Fruit fly (Drosophila melanogaster): ENCODE data around the gene CG12535.

CG12535 gene

DNA sequence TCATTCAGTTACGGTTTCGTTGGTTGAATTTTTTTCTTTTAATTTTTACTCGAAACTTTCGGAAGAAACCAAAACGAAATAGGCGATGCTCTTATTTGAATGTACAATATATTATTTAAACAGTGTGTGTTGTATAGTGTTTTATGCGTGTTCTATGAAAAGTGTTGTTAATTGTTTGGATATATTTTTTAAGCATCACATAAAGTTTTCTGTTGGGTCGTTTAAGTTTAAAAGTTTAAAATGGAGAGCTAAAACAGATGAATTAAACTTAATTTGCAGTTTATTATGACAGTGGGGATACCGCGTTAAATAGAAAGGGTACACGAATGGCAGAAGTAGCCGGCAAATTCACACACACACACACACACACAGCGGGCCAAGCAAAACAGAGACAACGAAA, 58.9 kb downstream of the CG12535 start (continued):
- TF ChIP-seq grau (tag; optimal IDR thresholded peaks at IDR 0.05), result peak; percentile 43
- no peak for TF ChIP-seq Bteb2 (GFP tag; optimal IDR thresholded peaks at IDR 0.05)
- TF ChIP-seq Fer3 (tag; optimal IDR thresholded peaks at IDR 0.05), result no peak
- no peak for TF ChIP-seq ranshi (GFP tag; IDR thresholded peaks at IDR 0.05)
- TF ChIP-seq Kr (GFP tag; optimal IDR thresholded peaks at IDR 0.05), result no peak
- no peak for TF ChIP-seq CG3726 (GFP tag; IDR thresholded peaks at IDR 0.05)
- TF ChIP-seq NK7.1 (GFP tag; optimal IDR thresholded peaks at IDR 0.05), result no peak
- no peak for TF ChIP-seq bowl (GFP tag; IDR thresholded peaks at IDR 0.05)
- TF ChIP-seq HHEX (GFP tag; optimal IDR thresholded peaks at IDR 0.05), result peak; percentile 11
- peak; percentile 40 for TF ChIP-seq gem (tag; optimal IDR thresholded peaks at IDR 0.05)
- TF ChIP-seq CG7556 (GFP tag; optimal IDR thresholded peaks at IDR 0.05), result peak; percentile 14
- peak; percentile 8 for TF ChIP-seq CG15514 (GFP tag; optimal IDR thresholded peaks at IDR 0.05)
- no peak for TF ChIP-seq so (GFP tag; IDR thresholded peaks at IDR 0.05)
- no peak for TF ChIP-seq ttk (GFP tag; IDR thresholded peaks at IDR 0.05)
- TF ChIP-seq CG30431 (GFP tag; optimal IDR thresholded peaks at IDR 0.05), result no peak
- TF ChIP-seq Gsc (GFP tag; IDR thresholded peaks at IDR 0.05), result no peak
- TF ChIP-seq z (GFP tag; IDR thresholded peaks at IDR 0.05), result no peak
- TF ChIP-seq tna (GFP tag; IDR thresholded peaks at IDR 0.05; ENCODE audit: partially characterized antibody), result no peak
- no peak for TF ChIP-seq CG3847 (GFP tag; IDR thresholded peaks at IDR 0.05)
- TF ChIP-seq Gug (GFP tag; IDR thresholded peaks at IDR 0.05), result no peak
- TF ChIP-seq CG6813 (GFP tag; optimal IDR thresholded peaks at IDR 0.05), result no peak
- TF ChIP-seq E2f2 (GFP tag; IDR thresholded peaks at IDR 0.05), result no peak
- peak; percentile 62 for TF ChIP-seq row (GFP tag; IDR thresholded peaks at IDR 0.05)
- no peak for TF ChIP-seq vfl (GFP tag; optimal IDR thresholded peaks at IDR 0.05)
- peak; percentile 9 for TF ChIP-seq stwl (tag; optimal IDR thresholded peaks at IDR 0.05)
- TF ChIP-seq Nf-YA (GFP tag; IDR thresholded peaks at IDR 0.05), result no peak
- no peak for TF ChIP-seq sd (tag; optimal IDR thresholded peaks at IDR 0.05)
- TF ChIP-seq CG18599 (GFP tag; optimal IDR thresholded peaks at IDR 0.05), result peak; percentile 21
- TF ChIP-seq CG14014 (GFP tag; IDR thresholded peaks at IDR 0.05), result no peak
- no peak for TF ChIP-seq CG12659 (GFP tag; optimal IDR thresholded peaks at IDR 0.05)
- TF ChIP-seq CG33213 (GFP tag; optimal IDR thresholded peaks at IDR 0.05), result no peak
- no peak for TF ChIP-seq CG15011 (GFP tag; optimal IDR thresholded peaks at IDR 0.05)
- no peak for TF ChIP-seq CG10147 (GFP tag; optimal IDR thresholded peaks at IDR 0.05)
- peak; percentile 82 for TF ChIP-seq Ets65A (GFP tag)
- no peak for TF ChIP-seq luna (GFP tag; optimal IDR thresholded peaks at IDR 0.05)
- TF ChIP-seq CTCF (GFP tag; optimal IDR thresholded peaks at IDR 0.05), result no peak
- TF ChIP-seq CG11504 (tag; optimal IDR thresholded peaks at IDR 0.05), result peak; percentile 31
- TF ChIP-seq BtbVII (GFP tag; optimal IDR thresholded peaks at IDR 0.05), result peak; percentile 21
- TF ChIP-seq Hr51 (GFP tag; optimal IDR thresholded peaks at IDR 0.05), result peak in 1 of 2 experiments; percentile 35
- TF ChIP-seq CG11696 (GFP tag; IDR thresholded peaks at IDR 0.05), result no peak
- no peak for TF ChIP-seq ERR (GFP tag; optimal IDR thresholded peaks at IDR 0.05)
- TF ChIP-seq fd3F (GFP tag; optimal IDR thresholded peaks at IDR 0.05), result no peak
- TF ChIP-seq CG10267 (tag; optimal IDR thresholded peaks at IDR 0.05), result no peak
- no peak for TF ChIP-seq crol (GFP tag; IDR thresholded peaks at IDR 0.05)
- TF ChIP-seq peb (GFP tag; IDR thresholded peaks at IDR 0.05), result no peak
- TF ChIP-seq CoRest (tag; optimal IDR thresholded peaks at IDR 0.05), result peak; percentile 19
- no peak for TF ChIP-seq CG1233 (GFP tag; optimal IDR thresholded peaks at IDR 0.05)
- TF ChIP-seq dpn (GFP tag; optimal IDR thresholded peaks at IDR 0.05), result no peak
- no peak for TF ChIP-seq CG16863 (GFP tag; optimal IDR thresholded peaks at IDR 0.05)
- peak; percentile 8 for TF ChIP-seq sqz (GFP tag; optimal IDR thresholded peaks at IDR 0.05)
- TF ChIP-seq dmrt99B (tag; optimal IDR thresholded peaks at IDR 0.05), result peak; percentile 6
- TF ChIP-seq psq (GFP tag; optimal IDR thresholded peaks at IDR 0.05), result no peak
- TF ChIP-seq CG13624 (GFP tag; optimal IDR thresholded peaks at IDR 0.05), result no peak
